Worm (Caenorhabditis elegans) whole organism, late embryonic: Measurements from ENCODE around the gene tofu-7.
A peak's percentile ranks its signal among the peaks of the same experiment; 100 is the strongest.

Experiments
- fax-1 ChIP-seq: sonication (generic microtip); optimal IDR thresholded peaks from 2 replicates; lab custom pipeline; 2016; ENCODE audit warnings: missing genotype, missing genetic modification characterization, missing compliant biosample characterization
- hlh-15 ChIP-seq: sonication (generic microtip); optimal IDR thresholded peaks from 2 replicates; lab custom pipeline; 2016; ENCODE audit warnings: missing genetic modification characterization, missing compliant biosample characterization
- pros-1 ChIP-seq: fragments of 150-350 bp; optimal IDR thresholded peaks from 2 replicates; lab custom pipeline; 2014; ENCODE audit warnings: missing biosample characterization, missing genetic modification reagents, missing genetic modification characterization
- ref-2 ChIP-seq: sonication (generic microtip); optimal IDR thresholded peaks from 2 replicates; lab custom pipeline; 2016; ENCODE audit warnings: missing genetic modification characterization, missing compliant biosample characterization

DNA sequence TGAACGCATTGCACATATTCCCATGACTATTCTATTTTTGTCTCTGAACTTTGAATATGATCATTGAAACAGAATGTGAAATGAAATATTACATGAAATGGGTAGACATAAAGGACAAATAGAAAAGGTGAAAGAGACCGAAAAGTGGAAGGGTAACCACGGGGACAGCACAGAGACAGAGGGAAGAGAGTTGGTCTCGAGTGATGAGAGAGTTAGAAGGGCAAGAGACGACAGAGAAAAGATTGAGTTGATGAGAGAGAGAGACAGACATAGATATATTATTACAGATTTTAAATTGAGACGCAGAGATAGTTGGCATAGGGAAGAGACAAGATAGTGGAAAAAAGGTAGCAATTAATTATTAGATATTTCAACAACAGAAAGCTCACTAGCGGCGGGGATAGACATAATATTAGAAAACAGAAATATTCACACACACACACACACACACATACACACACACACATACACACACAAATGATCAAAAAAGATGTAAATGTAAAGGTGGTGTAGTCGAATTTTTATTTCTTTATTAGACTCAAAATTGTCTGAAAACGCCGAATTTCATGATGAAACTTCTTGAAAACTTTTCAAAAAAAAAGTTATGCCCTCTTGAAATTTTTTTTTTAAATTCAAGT is 31.9 kb upstream of the tofu-7 start:
- TF ChIP-seq ref-2 (tag; lab: Kevin White, UChicago) (peak; percentile 27), hlh-15 (tag; lab: Kevin White, UChicago) (no peak), fax-1 (tag; lab: Kevin White, UChicago) (no peak), pros-1 (peak; percentile 41)
